Fruit fly (Drosophila melanogaster): ENCODE results near the gene IM33.

IM33 gene

DNA sequence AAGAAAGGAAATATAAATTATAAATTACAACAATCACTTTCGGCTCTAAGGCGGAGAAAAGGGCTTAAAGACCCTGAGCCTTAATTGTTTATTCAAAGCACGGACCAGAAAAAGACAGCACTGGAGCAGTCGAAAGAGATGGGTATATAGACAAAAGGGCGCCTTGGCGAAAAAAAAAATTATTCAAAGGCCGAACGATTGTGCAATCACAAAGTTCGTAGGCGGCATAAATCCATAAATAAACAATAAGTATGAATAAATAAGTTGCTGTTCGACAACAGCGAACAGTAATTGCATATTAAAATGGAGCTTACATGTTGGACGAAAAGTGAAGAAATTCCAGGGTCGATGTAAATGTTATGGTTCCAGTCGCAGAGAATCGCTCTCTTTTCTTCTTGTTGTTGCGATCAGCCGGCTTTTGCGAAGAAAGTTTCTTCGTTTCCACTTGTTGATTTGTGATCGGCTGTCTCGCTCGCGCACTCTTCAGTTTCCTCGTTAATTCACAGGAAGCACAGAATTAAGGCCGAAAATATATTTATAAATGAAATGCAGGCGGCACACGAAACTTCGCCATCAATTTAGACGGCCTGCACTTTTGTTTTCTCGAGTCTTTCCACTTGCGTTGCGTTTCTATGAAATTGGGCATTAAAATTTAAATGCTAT is 41.4 kb downstream of the IM33 start:
- TF ChIP-seq tj (GFP tag; optimal IDR thresholded peaks at IDR 0.05): no peak
- TF ChIP-seq CG1620 (GFP tag; optimal IDR thresholded peaks at IDR 0.05): no peak
- no peak for TF ChIP-seq cic (GFP tag; optimal IDR thresholded peaks at IDR 0.05)
- TF ChIP-seq pad (GFP tag; optimal IDR thresholded peaks at IDR 0.05): no peak
- no peak for TF ChIP-seq Crg-1 (GFP tag; optimal IDR thresholded peaks at IDR 0.05)
- no peak for TF ChIP-seq CG7101 (tag; optimal IDR thresholded peaks at IDR 0.05)
- TF ChIP-seq CG14711 (tag; optimal IDR thresholded peaks at IDR 0.05): no peak
- no peak for TF ChIP-seq toe (GFP tag; optimal IDR thresholded peaks at IDR 0.05)

DNA sequence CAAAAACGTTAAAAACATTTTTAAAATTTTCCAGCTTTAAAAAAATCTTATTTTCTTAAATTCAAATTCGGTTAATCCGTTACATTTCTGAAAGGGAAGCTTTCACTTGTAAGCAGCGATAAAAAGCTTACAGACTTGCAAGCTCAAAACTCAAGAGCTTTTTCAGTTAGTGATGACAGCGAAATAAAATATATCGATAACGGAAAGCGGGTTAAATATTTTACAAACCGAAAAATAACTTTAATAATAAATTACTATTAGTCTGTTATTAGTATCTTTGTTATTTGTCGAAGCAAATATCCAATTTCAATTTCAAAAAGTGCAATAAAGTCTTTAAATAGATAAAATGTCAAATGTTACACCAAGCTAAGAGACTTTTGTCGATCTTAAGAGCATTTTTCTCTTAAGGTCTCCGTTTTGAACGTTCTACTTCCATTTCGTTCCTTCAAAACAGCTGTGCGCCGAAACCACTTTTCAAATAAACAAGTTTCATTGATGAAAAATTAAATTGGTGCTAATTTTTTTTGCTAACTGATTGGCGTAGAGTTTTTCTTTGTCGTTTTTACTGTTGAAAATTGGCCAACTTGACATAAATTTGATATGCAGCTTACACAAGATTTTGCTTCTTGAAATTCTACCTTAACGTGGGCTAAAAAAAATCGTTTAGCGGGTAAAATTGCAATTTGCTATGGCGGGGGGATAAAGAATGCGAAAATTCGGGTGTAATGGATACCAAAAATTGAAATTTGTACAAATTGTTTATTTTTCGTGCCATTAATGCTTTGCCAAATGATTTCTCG is 48.1 kb downstream of the IM33 start:
- TF ChIP-seq Mnt (GFP tag; optimal IDR thresholded peaks at IDR 0.05) (no peak), cic (GFP tag; optimal IDR thresholded peaks at IDR 0.05) (no peak), tj (GFP tag; optimal IDR thresholded peaks at IDR 0.05) (peak; percentile 92), CG11617 (GFP tag; optimal IDR thresholded peaks at IDR 0.05) (no peak), pad (GFP tag; optimal IDR thresholded peaks at IDR 0.05) (no peak), ovo (GFP tag; optimal IDR thresholded peaks at IDR 0.05) (no peak), toe (GFP tag; optimal IDR thresholded peaks at IDR 0.05) (no peak), Clk (GFP tag; optimal IDR thresholded peaks at IDR 0.05) (no peak), cnc (optimal IDR thresholded peaks at IDR 0.05) (no peak), CG14711 (tag; optimal IDR thresholded peaks at IDR 0.05) (no peak), bab1 (GFP tag; optimal IDR thresholded peaks at IDR 0.05) (no peak), CG12768 (GFP tag; optimal IDR thresholded peaks at IDR 0.05) (no peak), Hr96 (GFP tag; optimal IDR thresholded peaks at IDR 0.05) (no peak), CG7045 (GFP tag; optimal IDR thresholded peaks at IDR 0.05) (no peak), Crg-1 (GFP tag; optimal IDR thresholded peaks at IDR 0.05) (no peak), kay (GFP tag; ENCODE audit: borderline replicate concordance) (peak; percentile 93), CG7101 (tag; optimal IDR thresholded peaks at IDR 0.05) (peak; percentile 38), CG33017 (tag; optimal IDR thresholded peaks at IDR 0.05) (no peak), CG5204 (GFP tag; optimal IDR thresholded peaks at IDR 0.05) (no peak)

DNA sequence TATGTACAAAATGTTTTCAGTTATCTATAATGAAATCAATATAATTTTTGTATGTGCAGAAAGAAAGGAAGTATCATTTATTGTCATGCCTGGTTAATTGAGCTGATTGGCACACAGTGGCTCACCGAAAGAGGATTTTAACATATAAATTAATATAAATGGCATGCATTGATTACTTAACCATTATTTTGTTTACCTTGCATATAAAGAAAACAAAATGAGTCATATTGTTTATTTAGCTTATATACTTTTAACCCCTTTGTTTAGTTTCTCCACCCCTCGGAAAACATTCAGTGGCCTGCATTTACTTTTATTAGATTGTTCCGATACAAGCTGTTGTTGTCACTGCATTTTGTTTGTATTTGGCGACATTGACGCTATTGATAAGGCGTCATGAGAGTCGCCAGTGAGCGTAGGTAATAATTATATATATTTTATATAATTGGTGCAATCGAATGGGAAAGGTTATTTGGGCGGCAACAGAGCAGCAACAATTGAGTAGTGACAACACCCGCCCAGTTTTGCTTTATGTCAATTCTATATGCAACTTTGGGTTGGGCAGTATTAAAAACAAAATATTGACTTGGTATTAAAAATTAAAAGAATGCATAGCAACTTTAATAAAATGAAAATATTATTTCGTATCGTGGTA is 48.8 kb downstream of the IM33 start:
- peak; percentile 89 for TF ChIP-seq cic (GFP tag; optimal IDR thresholded peaks at IDR 0.05)
- peak; percentile 89 for TF ChIP-seq CG5204 (GFP tag; optimal IDR thresholded peaks at IDR 0.05)
- TF ChIP-seq Crg-1 (GFP tag; optimal IDR thresholded peaks at IDR 0.05): peak; percentile 85
- peak; percentile 2 for TF ChIP-seq ovo (GFP tag; optimal IDR thresholded peaks at IDR 0.05)
- no peak for TF ChIP-seq cnc (optimal IDR thresholded peaks at IDR 0.05)
- peak; percentile 76 for TF ChIP-seq Clk (GFP tag; optimal IDR thresholded peaks at IDR 0.05)
- peak; percentile 80 for TF ChIP-seq Mnt (GFP tag; optimal IDR thresholded peaks at IDR 0.05)
- peak; percentile 39 for TF ChIP-seq bab1 (GFP tag; optimal IDR thresholded peaks at IDR 0.05)
- TF ChIP-seq tj (GFP tag; optimal IDR thresholded peaks at IDR 0.05): peak; percentile 69
- peak; percentile 87 for TF ChIP-seq CG11617 (GFP tag; optimal IDR thresholded peaks at IDR 0.05)
- TF ChIP-seq CG14711 (tag; optimal IDR thresholded peaks at IDR 0.05): peak; percentile 87
- peak; percentile 85 for TF ChIP-seq CG7045 (GFP tag; optimal IDR thresholded peaks at IDR 0.05)
- TF ChIP-seq pad (GFP tag; optimal IDR thresholded peaks at IDR 0.05): peak; percentile 81
- TF ChIP-seq CG33017 (tag; optimal IDR thresholded peaks at IDR 0.05): peak; percentile 94
- TF ChIP-seq CG12768 (GFP tag; optimal IDR thresholded peaks at IDR 0.05): peak; percentile 92
- peak; percentile 21 for TF ChIP-seq toe (GFP tag; optimal IDR thresholded peaks at IDR 0.05)
- TF ChIP-seq CG1620 (GFP tag; optimal IDR thresholded peaks at IDR 0.05): peak; percentile 59
- peak; percentile 96 for TF ChIP-seq CG7101 (tag; optimal IDR thresholded peaks at IDR 0.05)
- peak; percentile 84 for TF ChIP-seq kay (GFP tag; ENCODE audit: borderline replicate concordance)
- no peak for TF ChIP-seq Hr96 (GFP tag; optimal IDR thresholded peaks at IDR 0.05)
